Worm (Caenorhabditis elegans) whole organism, L3 larva: Measurements from ENCODE around the gene mlp-1.

Experiments used
- ceh-16 ChIP-seq: sonication (generic microtip); optimal IDR thresholded peaks from 2 replicates; lab custom pipeline; 2017; ENCODE audit warnings: missing biosample characterization, missing genetic modification characterization
- mdl-1 ChIP-seq: fragments of 150-350 bp; optimal IDR thresholded peaks from 2 replicates; lab custom pipeline; 2014; ENCODE audit warnings: missing biosample characterization, missing genetic modification characterization
- skn-1 ChIP-seq: fragments of 150-350 bp; optimal IDR thresholded peaks from 2 replicates; lab custom pipeline; 2014; ENCODE audit warnings: missing biosample characterization, missing genetic modification characterization

ce11 chrIII:6008989-6009610, 34.2 kb upstream of the mlp-1 start, which contains the start of the genes gcna-1 and eftu-2:
- no peak for TF ChIP-seq mdl-1 (tag; lab: Kevin White, UChicago)
- TF ChIP-seq ceh-16 (tag; lab: Kevin White, UChicago), result no peak
- TF ChIP-seq skn-1, result no peak
